Worm (Caenorhabditis elegans): ENCODE measurements around the gene srab-4.

Gene srab-4

ce11 chrV:7053100-7053499, 49.1 kb downstream of the srab-4 start, which contains the start of gene txt-17:
txt-17 (minus strand) TSS chrV:7053200.
- TF ChIP-seq B0261.1 (tag; optimal IDR thresholded peaks at IDR 0.05) (no peak), mxl-1 (tag; optimal IDR thresholded peaks at IDR 0.05) (no peak), hsf-1 (GFP tag; IDR thresholded peaks at IDR 0.05) (no peak), ztf-3 (GFP tag; optimal IDR thresholded peaks at IDR 0.05) (no peak), xnd-1 (tag; optimal IDR thresholded peaks at IDR 0.05) (no peak), aptf-3 (GFP tag; IDR thresholded peaks at IDR 0.05) (no peak), zfh-2 (GFP tag; conservative IDR thresholded peaks at IDR 0.05) (no peak), F57C9.4 (tag; optimal IDR thresholded peaks at IDR 0.05) (no peak), ztf-26 (tag; optimal IDR thresholded peaks at IDR 0.05) (no peak), let-526 (GFP tag; IDR thresholded peaks at IDR 0.05) (no peak), F39B2.1 (GFP tag; IDR thresholded peaks at IDR 0.05) (no peak), F52B5.7 (tag; optimal IDR thresholded peaks at IDR 0.05) (no peak), ccch-3 (GFP tag; optimal IDR thresholded peaks at IDR 0.05) (no peak), ceh-91 (GFP tag; IDR thresholded peaks at IDR 0.05) (no peak)

DNA sequence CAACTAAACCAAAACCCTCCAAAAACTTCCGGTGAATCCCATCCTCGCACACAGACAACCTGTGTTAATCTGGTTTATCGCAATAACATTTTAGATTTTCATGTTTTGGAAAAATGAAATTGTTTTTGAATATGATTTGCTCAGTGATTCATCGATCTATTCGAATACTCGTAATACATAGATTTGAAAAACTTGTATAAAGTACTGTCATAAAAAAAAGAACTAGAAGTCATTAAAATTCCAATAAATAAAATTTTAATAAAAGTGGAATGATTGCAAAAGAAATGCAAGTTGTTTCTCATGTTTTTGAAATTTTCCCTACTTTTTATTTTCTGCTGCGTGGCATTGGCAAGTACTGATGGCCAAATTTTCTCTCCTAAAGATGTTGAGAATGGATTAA, 50.6 kb downstream of the srab-4 start, which contains the start of gene spig-8:
TSS of gene spig-8 (plus strand) at position 301 of the 400 bp plus-strand sequence.
- no peak for TF ChIP-seq Y67H2A.10 (GFP tag; conservative IDR thresholded peaks at IDR 0.05)
- no peak for TF ChIP-seq F55B11.4 (tag; optimal IDR thresholded peaks at IDR 0.05; ENCODE audit: borderline replicate concordance, insufficient read depth)
- TF ChIP-seq lsy-27 (tag; optimal IDR thresholded peaks at IDR 0.05; ENCODE audit: borderline replicate concordance, insufficient read depth), result no peak
- no peak for TF ChIP-seq ceh-27 (GFP tag; optimal IDR thresholded peaks at IDR 0.05)

Measured in whole organism, young adult.